Worm (Caenorhabditis elegans): ENCODE results near the gene bath-47.
"Not testable (repeated sequence)": the region's sequence is repeated elsewhere in the genome, so short reads cannot be mapped to it uniquely, and the experiment has no call there.

The bath-47 gene

ce11 chrII:1625666-1626065 is 24.1 kb downstream of the bath-47 start, which contains the start of gene C08E3.14:
C08E3.14 (plus strand) TSS chrII:1625966.
- TF ChIP-seq dao-5 (tag; optimal IDR thresholded peaks at IDR 0.05) (no peak), W03F9.2 (tag; optimal IDR thresholded peaks at IDR 0.05) (no peak), him-1 (tag; optimal IDR thresholded peaks at IDR 0.05) (no peak)

ce11 chrII:1627783-1628182 is 26.2 kb downstream of the bath-47 start, which contains the start of gene C08E3.15:
C08E3.15 (minus strand) TSS chrII:1627883.
- not testable (repeated sequence) for TF ChIP-seq him-1, dao-5, W03F9.2 (tag; optimal IDR thresholded peaks at IDR 0.05)

ce11 chrII:1632216-1632615 is 30.6 kb downstream of the bath-47 start, which contains the start of gene C08E3.13:
C08E3.13 (minus strand) TSS chrII:1632316.
- not testable (repeated sequence) for TF ChIP-seq dao-5, W03F9.2, him-1 (tag; optimal IDR thresholded peaks at IDR 0.05)

- TF ChIP-seq him-1, dao-5, W03F9.2 (tag; optimal IDR thresholded peaks at IDR 0.05): not testable (repeated sequence)
Observed at ce11 chrII:1633490-1633889, 31.9 kb downstream of the bath-47 start, which contains the start of gene C08E3.1. C08E3.1 (plus strand) TSS chrII:1633790.

- TF ChIP-seq W03F9.2 (tag; optimal IDR thresholded peaks at IDR 0.05) = no peak
- no peak for TF ChIP-seq dao-5 (tag; optimal IDR thresholded peaks at IDR 0.05)
- no peak for TF ChIP-seq him-1 (tag; optimal IDR thresholded peaks at IDR 0.05)
Observed at ce11 chrII:1635969-1636368, 34.4 kb downstream of the bath-47 start.

ce11 chrII:1636392-1636791 is 34.8 kb downstream of the bath-47 start, which contains the start of gene srg-20:
srg-20 (plus strand) TSS chrII:1636692.
- TF ChIP-seq W03F9.2, dao-5, him-1 (tag; optimal IDR thresholded peaks at IDR 0.05): not testable (repeated sequence)

- no peak for TF ChIP-seq him-1 (tag; optimal IDR thresholded peaks at IDR 0.05)
- no peak for TF ChIP-seq dao-5 (tag; optimal IDR thresholded peaks at IDR 0.05)
Observed at ce11 chrII:1640496-1640895, 38.9 kb downstream of the bath-47 start, which contains the start of gene srh-72. srh-72 (minus strand) TSS chrII:1640596.

- TF ChIP-seq dao-5 (tag; optimal IDR thresholded peaks at IDR 0.05) = no peak
- no peak for TF ChIP-seq him-1 (tag; optimal IDR thresholded peaks at IDR 0.05)
- no peak for TF ChIP-seq W03F9.2 (tag; optimal IDR thresholded peaks at IDR 0.05)
Observed at ce11 chrII:1644777-1645348, 43.3 kb downstream of the bath-47 start, which contains the start of gene ZC204.6. ZC204.6 (minus strand) TSS chrII:1644827.

ce11 chrII:1646199-1646598 is 44.6 kb downstream of the bath-47 start, which contains the start of gene ZC204.17:
ZC204.17 (minus strand) TSS chrII:1646299.
- TF ChIP-seq W03F9.2 (tag; optimal IDR thresholded peaks at IDR 0.05) (no peak), dao-5 (tag; optimal IDR thresholded peaks at IDR 0.05) (no peak), him-1 (tag; optimal IDR thresholded peaks at IDR 0.05) (no peak)

ce11 chrII:1648768-1649167 is 47.2 kb downstream of the bath-47 start, which contains the start of gene fbxb-21:
fbxb-21 (minus strand) TSS chrII:1648868.
- no peak for TF ChIP-seq him-1 (tag; optimal IDR thresholded peaks at IDR 0.05)
- no peak for TF ChIP-seq W03F9.2 (tag; optimal IDR thresholded peaks at IDR 0.05)
- TF ChIP-seq dao-5 (tag; optimal IDR thresholded peaks at IDR 0.05) = no peak

ce11 chrII:1650502-1650901 is 48.9 kb downstream of the bath-47 start, which contains the start of gene fbxb-20:
fbxb-20 (minus strand) TSS chrII:1650602.
- no peak for TF ChIP-seq W03F9.2 (tag; optimal IDR thresholded peaks at IDR 0.05)
- no peak for TF ChIP-seq him-1 (tag; optimal IDR thresholded peaks at IDR 0.05)
- TF ChIP-seq dao-5 (tag; optimal IDR thresholded peaks at IDR 0.05) = no peak

ce11 chrII:1651804-1652203 is 50.2 kb downstream of the bath-47 start, which contains the start of gene fbxb-16:
fbxb-16 (minus strand) TSS chrII:1651904.
- TF ChIP-seq W03F9.2 (tag; optimal IDR thresholded peaks at IDR 0.05) (no peak), him-1 (tag; optimal IDR thresholded peaks at IDR 0.05) (no peak), dao-5 (tag; optimal IDR thresholded peaks at IDR 0.05) (no peak)

- TF ChIP-seq him-1 (tag; optimal IDR thresholded peaks at IDR 0.05) (no peak), W03F9.2 (tag; optimal IDR thresholded peaks at IDR 0.05) (no peak), dao-5 (tag; optimal IDR thresholded peaks at IDR 0.05) (no peak)
Observed at ce11 chrII:1653397-1653796, 51.8 kb downstream of the bath-47 start, which contains the start of gene fbxb-15. fbxb-15 (minus strand) TSS chrII:1653497.

Data from whole organism, L4/young adult.